Worm (Caenorhabditis elegans) whole organism, L1 larva: ENCODE measurements around the gene fbxb-77.

Source experiments
- C04F5.9 ChIP-seq: sonication (generic microtip); optimal IDR thresholded peaks from 2 replicates; lab custom pipeline; 2016; ENCODE audit warnings: missing genetic modification characterization, missing compliant biosample characterization
- C16A3.4 ChIP-seq: fragments of 150-350 bp; optimal IDR thresholded peaks from 2 replicates; lab custom pipeline; 2014; ENCODE audit warnings: missing biosample characterization, missing genetic modification characterization
- C34B4.2 ChIP-seq: sonication (generic microtip); optimal IDR thresholded peaks from 2 replicates; lab custom pipeline; 2017; ENCODE audit warnings: mild to moderate bottlenecking, missing genetic modification characterization, missing compliant biosample characterization
- F16B12.6 ChIP-seq: fragments of 150-350 bp; optimal IDR thresholded peaks from 2 replicates; lab custom pipeline; 2014; ENCODE audit warnings: missing biosample characterization, missing genetic modification characterization
- ceh-8 ChIP-seq: fragments of 200-800 bp; sonication (Bioruptor generic); optimal IDR thresholded peaks from 2 replicates; lab custom pipeline; 2018; ENCODE audit warnings: mild to moderate bottlenecking, missing genetic modification characterization, moderate library complexity, missing compliant biosample characterization
- ceh-88 ChIP-seq: fragments of 200-800 bp; sonication (Bioruptor generic); IDR thresholded peaks from 2 replicates; pipeline ENCODE4 v1.3.6; 2022; ENCODE audit warnings: missing genetic modification characterization, missing compliant biosample characterization
- ceh-90 ChIP-seq: sonication (generic microtip); optimal IDR thresholded peaks from 2 replicates; lab custom pipeline; 2016; ENCODE audit warnings: missing genetic modification characterization, missing compliant biosample characterization
- dpl-1 ChIP-seq, 3 experiments: fragments of 150-350 bp in 2 of 3; sonication (generic microtip) in 1 of 3; optimal IDR thresholded peaks; 2 replicates each; lab custom pipeline; 2014 to 2017; ENCODE audit warnings: missing biosample characterization in 3 of 3, missing genetic modification characterization in 3 of 3, missing genetic modification reagents in 3 of 3
- dsc-1 ChIP-seq: sonication (generic microtip); optimal IDR thresholded peaks from 2 replicates; lab custom pipeline; 2016; ENCODE audit warnings: mild to moderate bottlenecking, missing genetic modification characterization, missing compliant biosample characterization
- efl-1 ChIP-seq, 4 experiments: fragments of 150-350 bp; optimal IDR thresholded peaks in 3 of 4; peaks in 1 of 4; 1 replicate in 1 of 4; 2 replicates in 3 of 4; lab custom pipeline; 2014; ENCODE audit warnings: missing biosample characterization in 2 of 4, missing genetic modification characterization in 2 of 4, missing genetic modification reagents in 2 of 4
- efl-3 ChIP-seq: fragments of 200-800 bp; sonication (Bioruptor generic); optimal IDR thresholded peaks from 2 replicates; lab custom pipeline; 2018; ENCODE audit warnings: mild to moderate bottlenecking, missing genetic modification characterization, missing compliant biosample characterization
- egl-13 ChIP-seq: sonication (generic microtip); optimal IDR thresholded peaks from 2 replicates; lab custom pipeline; 2016; ENCODE audit warnings: missing genotype, missing genetic modification reagents, missing genetic modification characterization, missing compliant biosample characterization
- elt-2 ChIP-seq: sonication (generic microtip); optimal IDR thresholded peaks from 2 replicates; lab custom pipeline; 2016; ENCODE audit warnings: missing genetic modification characterization, mild to moderate bottlenecking, inconsistent platforms, missing compliant biosample characterization, missing genetic modification reagents
- ets-5 ChIP-seq: fragments of 200-800 bp; sonication (Bioruptor generic); IDR thresholded peaks from 2 replicates; pipeline ENCODE4 v1.3.6; 2022; ENCODE audit warnings: missing genetic modification characterization, missing compliant biosample characterization
- fkh-10 ChIP-seq: sonication (generic microtip); optimal IDR thresholded peaks from 2 replicates; lab custom pipeline; 2017; ENCODE audit warnings: missing biosample characterization, missing genetic modification reagents, missing genetic modification characterization
- fkh-4 ChIP-seq: sonication (generic microtip); optimal IDR thresholded peaks from 2 replicates; lab custom pipeline; 2016; ENCODE audit warnings: missing compliant biosample characterization, missing genetic modification characterization, borderline replicate concordance
- fkh-8 ChIP-seq: sonication (generic microtip); optimal IDR thresholded peaks from 2 replicates; lab custom pipeline; 2016; ENCODE audit warnings: mild to moderate bottlenecking, missing genetic modification characterization, missing compliant biosample characterization
- grh-1 ChIP-seq: fragments of 200-800 bp; sonication (Bioruptor generic); IDR thresholded peaks from 2 replicates; pipeline ENCODE4 v1.3.6; 2022; ENCODE audit warnings: missing genetic modification reagents, missing genetic modification characterization, missing compliant biosample characterization
- irx-1 ChIP-seq: sonication (generic microtip); optimal IDR thresholded peaks from 2 replicates; lab custom pipeline; 2016; ENCODE audit warnings: missing genetic modification characterization, missing compliant biosample characterization
- isw-1 ChIP-seq: fragments of 200-800 bp; sonication (Bioruptor generic); IDR thresholded peaks from 2 replicates; pipeline ENCODE4 v1.3.6; 2022; ENCODE audit warnings: missing genetic modification characterization, missing compliant biosample characterization
- jun-1 ChIP-seq: fragments of 150-350 bp; optimal IDR thresholded peaks from 2 replicates; lab custom pipeline; 2014; ENCODE audit warnings: missing biosample characterization, missing genetic modification reagents, missing genetic modification characterization
- lin-13 ChIP-seq: fragments of 150-350 bp; optimal IDR thresholded peaks from 2 replicates; lab custom pipeline; 2014; ENCODE audit warnings: missing biosample characterization, missing genetic modification reagents, missing genetic modification characterization
- lin-14 ChIP-seq: fragments of 200-800 bp; sonication (Bioruptor generic); optimal IDR thresholded peaks from 2 replicates; lab custom pipeline; 2018; ENCODE audit warnings: mild to moderate bottlenecking, missing genetic modification characterization, moderate library complexity, missing compliant biosample characterization
- lin-15B ChIP-seq: fragments of 150-350 bp; sonication (generic microtip); optimal IDR thresholded peaks from 3 replicates; lab custom pipeline; 2014; ENCODE audit warnings: missing biosample characterization, missing genetic modification characterization
- lin-35 ChIP-seq, 2 experiments: fragments of 150-350 bp; optimal IDR thresholded peaks; 2 replicates each; lab custom pipeline; 2014; ENCODE audit warnings: missing biosample characterization in 2 of 2, missing genetic modification characterization in 2 of 2, missing genetic modification reagents in 2 of 2
- lin-39 ChIP-seq: fragments of 150-350 bp; optimal IDR thresholded peaks from 2 replicates; lab custom pipeline; 2014; ENCODE audit warnings: missing biosample characterization, missing genetic modification reagents, missing genetic modification characterization
- lir-3 ChIP-seq: sonication (generic microtip); optimal IDR thresholded peaks from 2 replicates; lab custom pipeline; 2016; ENCODE audit warnings: mild to moderate bottlenecking, missing genetic modification characterization, moderate library complexity, missing compliant biosample characterization; ENCODE audit not compliant: poor library complexity
- lsy-2 ChIP-seq, 2 experiments: fragments of 150-350 bp; optimal IDR thresholded peaks; 2 replicates each; lab custom pipeline; 2014; ENCODE audit warnings: missing biosample characterization in 2 of 2, missing genetic modification characterization in 2 of 2
- mab-9 ChIP-seq: fragments of 200-800 bp; sonication (Bioruptor generic); IDR thresholded peaks from 2 replicates; pipeline ENCODE4 v1.3.6; 2022; ENCODE audit warnings: missing genetic modification reagents, missing genetic modification characterization, missing compliant biosample characterization
- mep-1 ChIP-seq: fragments of 150-350 bp; optimal IDR thresholded peaks from 2 replicates; lab custom pipeline; 2014; ENCODE audit warnings: missing biosample characterization, missing genetic modification characterization
- nhr-11 ChIP-seq: fragments of 150-350 bp; optimal IDR thresholded peaks from 2 replicates; lab custom pipeline; 2014; ENCODE audit warnings: missing biosample characterization, missing genetic modification characterization
- nhr-19 ChIP-seq: fragments of 200-800 bp; sonication (Bioruptor generic); conservative IDR thresholded peaks from 2 replicates; pipeline ENCODE4 v1.3.6; 2022; ENCODE audit warnings: missing genetic modification characterization, missing compliant biosample characterization
- nhr-20 ChIP-seq: sonication (generic microtip); optimal IDR thresholded peaks from 2 replicates; lab custom pipeline; 2016; ENCODE audit warnings: mild to moderate bottlenecking, missing genetic modification characterization, missing compliant biosample characterization
- nhr-47 ChIP-seq: sonication (generic microtip); optimal IDR thresholded peaks from 2 replicates; lab custom pipeline; 2016; ENCODE audit warnings: mild to moderate bottlenecking, missing genetic modification characterization, moderate library complexity, missing compliant biosample characterization
- nhr-71 ChIP-seq: sonication (generic microtip); optimal IDR thresholded peaks from 2 replicates; lab custom pipeline; 2016; ENCODE audit warnings: mild to moderate bottlenecking, missing genetic modification characterization, moderate library complexity, missing compliant biosample characterization
- nhr-77 ChIP-seq: fragments of 150-350 bp; optimal IDR thresholded peaks from 2 replicates; lab custom pipeline; 2014; ENCODE audit warnings: missing biosample characterization, missing genetic modification characterization
- nhr-85 ChIP-seq: sonication (generic microtip); peaks from one replicate; lab custom pipeline; 2016; ENCODE audit warnings: missing genetic modification characterization, inconsistent platforms, missing compliant biosample characterization
- nhr-90 ChIP-seq: sonication (generic microtip); optimal IDR thresholded peaks from 2 replicates; lab custom pipeline; 2016; ENCODE audit warnings: mild to moderate bottlenecking, missing genetic modification characterization, missing compliant biosample characterization; ENCODE audit not compliant: poor library complexity
- pax-3 ChIP-seq: fragments of 200-800 bp; sonication (Bioruptor generic); optimal IDR thresholded peaks from 2 replicates; lab custom pipeline; 2018; ENCODE audit warnings: mild to moderate bottlenecking, missing genetic modification characterization, moderate library complexity, missing compliant biosample characterization
- rnt-1 ChIP-seq: sonication (generic microtip); optimal IDR thresholded peaks from 2 replicates; lab custom pipeline; 2016; ENCODE audit warnings: mild to moderate bottlenecking, missing genetic modification characterization, moderate library complexity, missing compliant biosample characterization
- snu-23 ChIP-seq: sonication (generic microtip); optimal IDR thresholded peaks from 2 replicates; lab custom pipeline; 2016; ENCODE audit warnings: missing genetic modification characterization, missing compliant biosample characterization
- sox-4 ChIP-seq: sonication (generic microtip); optimal IDR thresholded peaks from 2 replicates; lab custom pipeline; 2016; ENCODE audit warnings: missing genetic modification characterization, missing compliant biosample characterization
- swsn-7 ChIP-seq: sonication (generic microtip); optimal IDR thresholded peaks from 2 replicates; lab custom pipeline; 2016; ENCODE audit warnings: missing genetic modification characterization, missing compliant biosample characterization
- tbx-2 ChIP-seq: sonication (generic microtip); optimal IDR thresholded peaks from 2 replicates; lab custom pipeline; 2016; ENCODE audit warnings: missing genetic modification characterization, missing compliant biosample characterization
- unc-86 ChIP-seq: sonication (generic microtip); optimal IDR thresholded peaks from 2 replicates; lab custom pipeline; 2016; ENCODE audit warnings: missing genetic modification characterization, missing compliant biosample characterization
- unc-98 ChIP-seq: fragments of 200-800 bp; sonication (Bioruptor generic); IDR thresholded peaks from 2 replicates; pipeline ENCODE4 v1.3.6; 2022; ENCODE audit warnings: missing genetic modification characterization, missing compliant biosample characterization
- xbp-1 ChIP-seq: sonication (generic microtip); optimal IDR thresholded peaks from 2 replicates; lab custom pipeline; 2016; ENCODE audit warnings: missing genetic modification characterization, missing compliant biosample characterization
- zip-4 ChIP-seq: fragments of 200-800 bp; sonication (Bioruptor generic); optimal IDR thresholded peaks from 2 replicates; lab custom pipeline; 2018; ENCODE audit warnings: mild to moderate bottlenecking, missing genetic modification characterization, moderate library complexity, missing compliant biosample characterization
- ztf-11 ChIP-seq, 2 experiments: sonication (generic microtip); optimal IDR thresholded peaks; 2 replicates each; lab custom pipeline; 2016 to 2017; ENCODE audit warnings: missing genetic modification characterization in 2 of 2, missing biosample characterization in 1 of 2, missing compliant biosample characterization in 1 of 2

The fbxb-77 gene

DNA sequence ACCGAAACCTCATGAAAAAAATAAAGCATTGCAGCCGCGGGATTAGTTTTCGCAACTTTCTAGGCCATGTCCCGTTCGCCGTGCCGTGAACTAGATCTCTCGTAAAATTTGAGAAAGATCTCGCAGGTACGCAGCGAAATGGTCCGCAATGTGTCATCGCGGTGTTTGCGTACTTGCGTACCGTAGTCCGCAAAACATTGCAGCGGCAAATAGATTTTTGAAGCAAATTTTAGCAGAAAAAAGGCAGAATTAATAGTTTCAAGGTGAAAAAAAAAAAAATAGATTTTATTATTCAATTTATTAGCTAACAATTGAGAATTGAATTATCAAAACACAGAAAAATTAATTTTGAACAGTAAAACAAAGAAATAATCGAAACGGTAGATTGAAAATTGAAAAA is 28.0 kb downstream of the fbxb-77 start (continued):
- TF ChIP-seq zip-4 (GFP tag; lab: Kevin White, UChicago), result peak; percentile 56

DNA sequence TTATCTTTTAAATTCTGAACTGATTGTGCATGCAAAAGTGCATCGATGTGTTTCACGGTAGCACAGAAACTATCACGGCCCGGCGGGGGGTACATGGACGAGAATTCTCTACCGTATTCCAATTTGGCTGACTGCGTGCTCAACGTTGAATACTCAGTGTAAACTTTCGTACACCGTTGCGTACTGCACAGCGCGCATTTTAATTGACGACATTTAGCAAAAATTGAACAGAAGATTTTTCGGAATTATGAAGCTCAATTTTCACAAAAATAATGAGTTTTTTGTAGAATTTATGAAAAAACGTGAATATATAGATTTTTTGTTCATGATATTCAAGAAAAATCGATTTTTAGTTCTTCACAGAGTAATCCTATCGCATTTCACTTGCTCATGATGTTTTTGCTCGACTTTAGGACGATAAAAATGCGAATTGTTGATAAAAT is 30.5 kb downstream of the fbxb-77 start:
- peak; percentile 16 for TF ChIP-seq fkh-10 (GFP tag; lab: Kevin White, UChicago)
- peak; percentile 90 for TF ChIP-seq nhr-90
- peak; percentile 81 for TF ChIP-seq tbx-2 (tag; lab: Kevin White, UChicago)
- TF ChIP-seq grh-1 (GFP tag; lab: Robert Waterston, UW), result peak; percentile 100
- TF ChIP-seq dsc-1, result peak; percentile 89
- TF ChIP-seq ceh-88 (GFP tag; lab: Robert Waterston, UW), result peak; percentile 99
- TF ChIP-seq mep-1, result peak; percentile 5
- TF ChIP-seq nhr-11 (tag; lab: Kevin White, UChicago), result peak; percentile 65
- TF ChIP-seq ztf-11 (tag; optimal IDR thresholded peaks at IDR 0.05; lab: Kevin White, UChicago), result peak in 1 of 2 experiments; percentile 74
- TF ChIP-seq zip-4 (GFP tag; lab: Kevin White, UChicago), result peak; percentile 63
- peak; percentile 100 for TF ChIP-seq mab-9 (GFP tag; lab: Robert Waterston, UW)
- peak; percentile 84 for TF ChIP-seq irx-1 (tag; lab: Kevin White, UChicago)
- peak; percentile 20 for TF ChIP-seq C34B4.2 (tag; lab: Kevin White, UChicago)
- peak; percentile 99 for TF ChIP-seq isw-1 (GFP tag; lab: Robert Waterston, UW)
- peak; percentile 47 to 58 (median 50) for TF ChIP-seq dpl-1 (GFP tag; optimal IDR thresholded peaks at IDR 0.05; lab: Kevin White, UChicago)
- TF ChIP-seq ceh-8 (GFP tag; lab: Kevin White, UChicago), result peak; percentile 68
- TF ChIP-seq lin-35 (GFP tag; optimal IDR thresholded peaks at IDR 0.05; lab: Kevin White, UChicago), result peak; percentile 29 to 43
- TF ChIP-seq unc-86, result peak; percentile 79
- TF ChIP-seq nhr-20 (tag; lab: Kevin White, UChicago), result peak; percentile 83
- TF ChIP-seq C16A3.4 (tag; lab: Kevin White, UChicago), result peak; percentile 3
- TF ChIP-seq lin-39 (tag; lab: Kevin White, UChicago), result peak; percentile 24
- TF ChIP-seq egl-13 (tag; lab: Kevin White, UChicago), result peak; percentile 68
- TF ChIP-seq ets-5 (GFP tag; lab: Robert Waterston, UW), result peak; percentile 99
- TF ChIP-seq snu-23 (GFP tag; lab: Kevin White, UChicago), result peak; percentile 82
- TF ChIP-seq lin-15B (tag; lab: Kevin White, UChicago), result peak; percentile 49
- peak; percentile 81 for TF ChIP-seq sox-4 (tag; lab: Kevin White, UChicago)
- peak; percentile 47 for TF ChIP-seq rnt-1 (tag; lab: Kevin White, UChicago)
- peak; percentile 53 for TF ChIP-seq nhr-77
- peak; percentile 95 to 96 for TF ChIP-seq lsy-2 (tag; optimal IDR thresholded peaks at IDR 0.05; lab: Kevin White, UChicago)
- peak; percentile 99 for TF ChIP-seq nhr-19 (GFP tag; lab: Robert Waterston, UW)
- peak; percentile 53 for TF ChIP-seq elt-2 (tag; lab: Kevin White, UChicago)
- peak; percentile 78 for TF ChIP-seq lir-3 (tag; lab: Kevin White, UChicago)
- TF ChIP-seq xbp-1, result peak; percentile 79
- peak; percentile 99 for TF ChIP-seq unc-98
- TF ChIP-seq efl-3 (GFP tag; lab: Kevin White, UChicago), result peak; percentile 64
- TF ChIP-seq nhr-47 (tag; lab: Kevin White, UChicago), result peak; percentile 97
- peak; percentile 1 for TF ChIP-seq lin-13 (GFP tag; lab: Kevin White, UChicago)
- TF ChIP-seq efl-1 (optimal IDR thresholded peaks at IDR 0.05; lab: Kevin White, UChicago), result peak; percentile 69 to 76
- peak; percentile 50 to 95 for TF ChIP-seq efl-1 (GFP tag; optimal IDR thresholded peaks at IDR 0.05 in 1 of 2; lab: Kevin White, UChicago)
- peak; percentile 84 for TF ChIP-seq C04F5.9 (tag; lab: Kevin White, UChicago)
- peak; percentile 87 for TF ChIP-seq pax-3
- TF ChIP-seq lin-14 (GFP tag; lab: Kevin White, UChicago), result peak; percentile 84
- peak; percentile 35 for TF ChIP-seq jun-1
- peak; percentile 66 for TF ChIP-seq ceh-90 (tag; lab: Kevin White, UChicago)
- TF ChIP-seq nhr-71 (tag; lab: Kevin White, UChicago), result peak; percentile 94
- TF ChIP-seq swsn-7, result peak; percentile 86
- peak; percentile 50 for TF ChIP-seq F16B12.6 (tag; lab: Kevin White, UChicago)
- peak; percentile 93 for TF ChIP-seq nhr-85 (tag; lab: Kevin White, UChicago)
- TF ChIP-seq fkh-4 (tag; lab: Kevin White, UChicago), result peak; percentile 68
- TF ChIP-seq fkh-8 (tag; lab: Kevin White, UChicago), result peak; percentile 76
